Fruit fly (Drosophila melanogaster) whole organism, prepupa: ENCODE measurements around the gene mRpS35.

Experiments used
- Blimp-1 ChIP-seq: fragments of 200-800 bp; sonication (Bioruptor generic); optimal IDR thresholded peaks from 3 replicates; lab custom pipeline; 2017; ENCODE audit warnings: missing biosample characterization, missing genetic modification characterization, mild to moderate bottlenecking, moderate library complexity, missing genetic modification reagents
- CG10631 ChIP-seq: fragments of 200-800 bp; sonication (Bioruptor generic); optimal IDR thresholded peaks from 2 replicates; lab custom pipeline; 2016; ENCODE audit warnings: missing biosample characterization, missing genetic modification characterization
- CG10669 ChIP-seq: fragments of 200-800 bp; sonication (Bioruptor generic); optimal IDR thresholded peaks from 3 replicates; lab custom pipeline; 2018; ENCODE audit warnings: missing biosample characterization, mild to moderate bottlenecking, missing genetic modification characterization, moderate library complexity
- CG16779 ChIP-seq: fragments of 200-800 bp; sonication (Bioruptor generic); optimal IDR thresholded peaks from 3 replicates; lab custom pipeline; 2017; ENCODE audit warnings: missing biosample characterization, mild to moderate bottlenecking, missing genetic modification characterization
- CG3032 ChIP-seq: fragments of 200-800 bp; optimal IDR thresholded peaks from 2 replicates; lab custom pipeline; 2019; ENCODE audit warnings: missing biosample characterization, mild to moderate bottlenecking, missing genetic modification characterization, moderate library complexity
- CG32006 ChIP-seq: fragments of 200-800 bp; sonication (Bioruptor generic); optimal IDR thresholded peaks from 3 replicates; lab custom pipeline; 2017; ENCODE audit warnings: missing biosample characterization, mild to moderate bottlenecking, missing genetic modification characterization
- CG34406 ChIP-seq: fragments of 200-800 bp; sonication (Bioruptor generic); optimal IDR thresholded peaks from 3 replicates; lab custom pipeline; 2016; ENCODE audit warnings: missing biosample characterization, missing genetic modification characterization
- CG6276 ChIP-seq: fragments of 200-800 bp; sonication (Bioruptor generic); optimal IDR thresholded peaks from 2 replicates; lab custom pipeline; 2017; ENCODE audit warnings: missing biosample characterization, mild to moderate bottlenecking, missing genetic modification characterization
- CG6808 ChIP-seq: fragments of 200-800 bp; sonication (Bioruptor generic); optimal IDR thresholded peaks from 3 replicates; lab custom pipeline; 2017; ENCODE audit warnings: missing biosample characterization, missing genetic modification characterization, mild to moderate bottlenecking, moderate library complexity, missing genetic modification reagents
- CG6854 ChIP-seq: fragments of 200-800 bp; sonication (Bioruptor generic); optimal IDR thresholded peaks from 2 replicates; lab custom pipeline; 2017; ENCODE audit warnings: missing biosample characterization, mild to moderate bottlenecking, missing genetic modification characterization
- CG8119 ChIP-seq: fragments of 200-800 bp; sonication (Bioruptor generic); IDR thresholded peaks from 3 replicates; pipeline ENCODE4 v1.3.6; 2022; ENCODE audit warnings: missing biosample characterization, missing genetic modification characterization
- CG8319 ChIP-seq: fragments of 200-800 bp; sonication (Bioruptor generic); optimal IDR thresholded peaks from 3 replicates; lab custom pipeline; 2016; ENCODE audit warnings: missing biosample characterization, missing genetic modification characterization
- Eip75B ChIP-seq: fragments of 200-800 bp; sonication (Bioruptor generic); optimal IDR thresholded peaks from 3 replicates; lab custom pipeline; 2016; ENCODE audit warnings: missing biosample characterization, missing genetic modification characterization
- Eip78C ChIP-seq: fragments of 200-800 bp; sonication (Bioruptor generic); peaks from one replicate; lab custom pipeline; 2016; ENCODE audit warnings: missing biosample characterization, missing genetic modification characterization
- Eip93F ChIP-seq: fragments of 200-800 bp; sonication (Bioruptor generic); optimal IDR thresholded peaks from 2 replicates; lab custom pipeline; 2016; ENCODE audit warnings: missing biosample characterization, mild to moderate bottlenecking, missing genetic modification characterization
- Ets96B ChIP-seq: fragments of 200-800 bp; optimal IDR thresholded peaks from 2 replicates; lab custom pipeline; 2019; ENCODE audit warnings: missing biosample characterization, mild to moderate bottlenecking, missing genetic modification characterization, moderate library complexity
- Gug ChIP-seq: fragments of 200-800 bp; sonication (Bioruptor generic); IDR thresholded peaks from 2 replicates; pipeline ENCODE4 v1.3.6; 2022; ENCODE audit warnings: missing biosample characterization, missing genetic modification characterization
- Hr4 ChIP-seq: fragments of 200-800 bp; sonication (Bioruptor generic); optimal IDR thresholded peaks from 3 replicates; lab custom pipeline; 2016; ENCODE audit warnings: missing biosample characterization, missing genetic modification characterization
- dac ChIP-seq: fragments of 200-800 bp; sonication (Bioruptor generic); optimal IDR thresholded peaks from 2 replicates; lab custom pipeline; 2017; ENCODE audit warnings: missing biosample characterization, mild to moderate bottlenecking, missing genetic modification characterization
- dsx ChIP-seq: fragments of 200-800 bp; optimal IDR thresholded peaks from 3 replicates; lab custom pipeline; 2019; ENCODE audit warnings: missing biosample characterization, mild to moderate bottlenecking, missing genetic modification characterization, moderate library complexity; ENCODE audit not compliant: poor library complexity, severe bottlenecking
- fkh ChIP-seq: fragments of 200-800 bp; sonication (Bioruptor generic); optimal IDR thresholded peaks from 3 replicates; lab custom pipeline; 2017; ENCODE audit warnings: missing biosample characterization, mild to moderate bottlenecking, missing genetic modification characterization, moderate library complexity
- lz ChIP-seq: fragments of 200-800 bp; sonication (Bioruptor generic); optimal IDR thresholded peaks from 3 replicates; lab custom pipeline; 2016; ENCODE audit warnings: missing biosample characterization, missing genetic modification characterization
- pdm3 ChIP-seq: fragments of 200-800 bp; sonication (Bioruptor generic); optimal IDR thresholded peaks from 3 replicates; lab custom pipeline; 2016; ENCODE audit warnings: missing biosample characterization, missing genetic modification characterization
- ss ChIP-seq, 2 experiments: fragments of 200-800 bp; sonication (Bioruptor generic); optimal IDR thresholded peaks; 2 replicates in 1 of 2; 3 replicates in 1 of 2; lab custom pipeline; 2017 to 2018; ENCODE audit warnings: mild to moderate bottlenecking in 2 of 2, missing biosample characterization in 2 of 2, missing genetic modification characterization in 2 of 2, moderate library complexity in 1 of 2
- vri ChIP-seq: fragments of 200-800 bp; sonication (Bioruptor generic); optimal IDR thresholded peaks from 3 replicates; lab custom pipeline; 2016; ENCODE audit warnings: missing biosample characterization, mild to moderate bottlenecking, missing genetic modification characterization

mRpS35 gene

dm6 chr3L:2829916-2830315 lies 49.2 kb downstream of the mRpS35 start (continued):
- TF ChIP-seq CG16779 (tag; lab: Kevin White, UChicago), result no peak
- TF ChIP-seq CG6276 (GFP tag; lab: Kevin White, UChicago), result no peak
- peak; percentile 11 for TF ChIP-seq Hr4 (GFP tag; lab: Kevin White, UChicago)
- peak; percentile 39 for TF ChIP-seq CG10631
- TF ChIP-seq Gug (GFP tag; lab: Robert Waterston, UW), result peak; percentile 16; the same call in 1 of the 2 replicates
- peak; percentile 88 for TF ChIP-seq Eip78C (GFP tag; lab: Kevin White, UChicago)
- no peak for TF ChIP-seq fkh (GFP tag; lab: Kevin White, UChicago)
- TF ChIP-seq Eip75B (GFP tag; lab: Kevin White, UChicago), result peak; percentile 46
- peak; percentile 75 for TF ChIP-seq CG3032 (tag; lab: Kevin White, UChicago)
- TF ChIP-seq lz, result peak; percentile 39
- TF ChIP-seq vri (GFP tag; lab: Kevin White, UChicago), result peak; percentile 37
- peak; percentile 51 for TF ChIP-seq Ets96B (tag; lab: Kevin White, UChicago)
- peak; percentile 40 for TF ChIP-seq CG8319 (GFP tag; lab: Kevin White, UChicago)
- peak; percentile 64 for TF ChIP-seq CG8119 (GFP tag; lab: Robert Waterston, UW)
- peak; percentile 54 for TF ChIP-seq CG34406 (GFP tag; lab: Kevin White, UChicago)
- no peak for TF ChIP-seq Eip93F
- peak; percentile 45 for TF ChIP-seq CG10669
- no peak for TF ChIP-seq Blimp-1 (GFP tag; lab: Kevin White, UChicago)

- TF ChIP-seq CG6808 (GFP tag; lab: Kevin White, UChicago), result no peak
- no peak for TF ChIP-seq CG10631
- TF ChIP-seq Ets96B (tag; lab: Kevin White, UChicago), result no peak
- TF ChIP-seq CG6276 (GFP tag; lab: Kevin White, UChicago), result no peak
- TF ChIP-seq ss (GFP tag; optimal IDR thresholded peaks at IDR 0.05; lab: Kevin White, UChicago), result no peak
- no peak for TF ChIP-seq CG6854 (GFP tag; lab: Kevin White, UChicago)
- TF ChIP-seq CG8319 (GFP tag; lab: Kevin White, UChicago), result no peak
- no peak for TF ChIP-seq CG32006 (GFP tag; lab: Kevin White, UChicago)
- TF ChIP-seq dac (GFP tag; lab: Kevin White, UChicago), result no peak
- TF ChIP-seq CG3032 (tag; lab: Kevin White, UChicago), result no peak
- no peak for TF ChIP-seq pdm3 (GFP tag; lab: Kevin White, UChicago)
- no peak for TF ChIP-seq Eip78C (GFP tag; lab: Kevin White, UChicago)
- TF ChIP-seq CG16779 (tag; lab: Kevin White, UChicago), result no peak
- TF ChIP-seq dsx (GFP tag; lab: Kevin White, UChicago), result no peak
These were observed 50.5 kb downstream of the mRpS35 start for dm6 chr3L:2831157-2831556.
